Fruit fly (Drosophila melanogaster): ENCODE data around the gene TwdlJ.

dm6 chr3R:26628624-26629023, 1.1 kb upstream of the TwdlJ start, which contains the start of gene TwdlK:
- no peak for TF ChIP-seq CG15710 (tag; optimal IDR thresholded peaks at IDR 0.05)
- no peak for TF ChIP-seq Ets98B (GFP tag; IDR thresholded peaks at IDR 0.05)
- TF ChIP-seq Pif1B (GFP tag; optimal IDR thresholded peaks at IDR 0.05) = no peak
- TF ChIP-seq CG9948 (tag; optimal IDR thresholded peaks at IDR 0.05) = no peak
- no peak for TF ChIP-seq Snoo (tag; optimal IDR thresholded peaks at IDR 0.05)
- no peak for TF ChIP-seq CG12605 (GFP tag; IDR thresholded peaks at IDR 0.05)
- TF ChIP-seq rn (GFP tag; IDR thresholded peaks at IDR 0.05) = no peak
- no peak for TF ChIP-seq fd96Ca (GFP tag; IDR thresholded peaks at IDR 0.05)
- TF ChIP-seq EcR (GFP tag; optimal IDR thresholded peaks at IDR 0.05) = no peak
- no peak for TF ChIP-seq Pif1A (GFP tag; optimal IDR thresholded peaks at IDR 0.05)

All from whole organism, pupa.